Worm (Caenorhabditis elegans) whole organism, mixed stage, embryonic: ENCODE data around the gene lgc-48.

Experiments
- bed-3 ChIP-seq: fragments of 200-800 bp; sonication (Bioruptor generic); optimal IDR thresholded peaks from 3 replicates; lab custom pipeline; 2018; ENCODE audit warnings: mild to moderate bottlenecking, missing genetic modification characterization, moderate library complexity, missing compliant biosample characterization
- ceh-39 ChIP-seq: fragments of 150-350 bp; optimal IDR thresholded peaks from 2 replicates; lab custom pipeline; 2014; ENCODE audit warnings: missing biosample characterization, missing genetic modification characterization
- ceh-43 ChIP-seq: fragments of 200-800 bp; sonication (Bioruptor generic); optimal IDR thresholded peaks from 2 replicates; lab custom pipeline; 2018; ENCODE audit warnings: mild to moderate bottlenecking, missing genetic modification characterization, moderate library complexity, missing compliant biosample characterization
- ceh-83 ChIP-seq: fragments of 200-800 bp; sonication (Bioruptor generic); optimal IDR thresholded peaks from 2 replicates; lab custom pipeline; 2018; ENCODE audit warnings: mild to moderate bottlenecking, missing genetic modification characterization, missing compliant biosample characterization
- ces-1 ChIP-seq: fragments of 150-350 bp; optimal IDR thresholded peaks from 2 replicates; lab custom pipeline; 2014; ENCODE audit warnings: missing biosample characterization, missing genetic modification reagents, missing genetic modification characterization
- cnd-1 ChIP-seq: fragments of 200-800 bp; sonication (Bioruptor generic); optimal IDR thresholded peaks from 2 replicates; lab custom pipeline; 2018; ENCODE audit warnings: mild to moderate bottlenecking, missing genetic modification characterization, missing compliant biosample characterization
- drap-1 ChIP-seq: fragments of 200-800 bp; sonication (Bioruptor generic); optimal IDR thresholded peaks from 3 replicates; lab custom pipeline; 2018; ENCODE audit warnings: mild to moderate bottlenecking, missing genetic modification characterization, missing compliant biosample characterization
- elt-1 ChIP-seq: sonication (generic microtip); optimal IDR thresholded peaks from 2 replicates; lab custom pipeline; 2017; ENCODE audit warnings: missing genetic modification characterization, mild to moderate bottlenecking, missing compliant biosample characterization, antibody characterized with exemption, moderate library complexity, borderline replicate concordance; ENCODE audit not compliant: insufficient read depth
- elt-3 ChIP-seq: fragments of 150-350 bp; optimal IDR thresholded peaks from 2 replicates; lab custom pipeline; 2014; ENCODE audit warnings: missing biosample characterization, missing genetic modification characterization
- flh-1 ChIP-seq: fragments of 200-800 bp; sonication (Bioruptor generic); optimal IDR thresholded peaks from 2 replicates; lab custom pipeline; 2018; ENCODE audit warnings: mild to moderate bottlenecking, missing genetic modification characterization, moderate library complexity, missing compliant biosample characterization
- ham-2 ChIP-seq: fragments of 200-800 bp; sonication (Bioruptor generic); optimal IDR thresholded peaks from 2 replicates; lab custom pipeline; 2018; ENCODE audit warnings: mild to moderate bottlenecking, missing genetic modification characterization, missing compliant biosample characterization
- hlh-1 ChIP-seq: fragments of 150-350 bp; optimal IDR thresholded peaks from 2 replicates; lab custom pipeline; 2014; ENCODE audit warnings: missing biosample characterization, missing genetic modification reagents, missing genetic modification characterization
- lin-13 ChIP-seq: fragments of 150-350 bp; optimal IDR thresholded peaks from 2 replicates; lab custom pipeline; 2014; ENCODE audit warnings: missing biosample characterization, missing genetic modification characterization
- lsy-2 ChIP-seq: fragments of 150-350 bp; optimal IDR thresholded peaks from 2 replicates; lab custom pipeline; 2014; ENCODE audit warnings: missing biosample characterization, missing genetic modification characterization
- mab-5 ChIP-seq: fragments of 150-350 bp; optimal IDR thresholded peaks from 2 replicates; lab custom pipeline; 2014; ENCODE audit warnings: missing biosample characterization, missing genetic modification characterization
- mep-1 ChIP-seq: fragments of 150-350 bp; optimal IDR thresholded peaks from 2 replicates; lab custom pipeline; 2017; ENCODE audit warnings: missing biosample characterization, missing genetic modification reagents, missing genetic modification characterization, inconsistent platforms
- mls-2 ChIP-seq: sonication (generic microtip); optimal IDR thresholded peaks from 2 replicates; lab custom pipeline; 2016; ENCODE audit warnings: mild to moderate bottlenecking, missing genetic modification characterization, moderate library complexity, missing compliant biosample characterization
- nhr-12 ChIP-seq: fragments of 150-350 bp; optimal IDR thresholded peaks from 2 replicates; lab custom pipeline; 2014; ENCODE audit warnings: missing biosample characterization, missing genetic modification characterization
- nhr-2 ChIP-seq: fragments of 150-350 bp; optimal IDR thresholded peaks from 2 replicates; lab custom pipeline; 2014; ENCODE audit warnings: missing biosample characterization, missing genetic modification characterization
- nhr-28 ChIP-seq: fragments of 150-350 bp; optimal IDR thresholded peaks from 2 replicates; lab custom pipeline; 2014; ENCODE audit warnings: missing biosample characterization, missing genetic modification characterization
- nhr-76 ChIP-seq: sonication (generic microtip); optimal IDR thresholded peaks from 2 replicates; lab custom pipeline; 2017; ENCODE audit warnings: missing biosample characterization, missing genetic modification characterization
- pha-4 ChIP-seq: fragments of 150-350 bp; optimal IDR thresholded peaks from 2 replicates; lab custom pipeline; 2018; ENCODE audit warnings: missing biosample characterization, missing genetic modification reagents, missing genetic modification characterization
- sem-2 ChIP-seq: fragments of 200-800 bp; sonication (Bioruptor generic); optimal IDR thresholded peaks from 2 replicates; lab custom pipeline; 2018; ENCODE audit warnings: mild to moderate bottlenecking, missing genetic modification characterization, missing compliant biosample characterization
- snpc-4 ChIP-seq: fragments of 150-350 bp; optimal IDR thresholded peaks from 2 replicates; lab custom pipeline; 2014; ENCODE audit warnings: missing biosample characterization, missing genetic modification characterization
- sptf-1 ChIP-seq: sonication (generic microtip); optimal IDR thresholded peaks from 2 replicates; lab custom pipeline; 2017; ENCODE audit warnings: mild to moderate bottlenecking, missing genetic modification characterization, moderate library complexity, missing compliant biosample characterization
- tbx-8 ChIP-seq: fragments of 200-800 bp; sonication (Bioruptor generic); optimal IDR thresholded peaks from 2 replicates; lab custom pipeline; 2018; ENCODE audit warnings: mild to moderate bottlenecking, missing genetic modification characterization, moderate library complexity, missing compliant biosample characterization
- unc-120 ChIP-seq: sonication (generic microtip); optimal IDR thresholded peaks from 2 replicates; lab custom pipeline; 2017; ENCODE audit warnings: missing genetic modification characterization, missing compliant biosample characterization; ENCODE audit not compliant: poor library complexity, severe bottlenecking
- unc-39 ChIP-seq: fragments of 150-350 bp; optimal IDR thresholded peaks from 2 replicates; lab custom pipeline; 2014; ENCODE audit warnings: missing biosample characterization, missing genetic modification characterization
- unc-62 ChIP-seq: fragments of 150-350 bp; optimal IDR thresholded peaks from 2 replicates; lab custom pipeline; 2014; ENCODE audit warnings: missing biosample characterization, missing genetic modification reagents, missing genetic modification characterization
- zip-8 ChIP-seq: fragments of 150-350 bp; optimal IDR thresholded peaks from 2 replicates; lab custom pipeline; 2014; ENCODE audit warnings: missing biosample characterization, missing genetic modification characterization
- ztf-11 ChIP-seq: fragments of 150-350 bp; optimal IDR thresholded peaks from 2 replicates; lab custom pipeline; 2014; ENCODE audit warnings: missing biosample characterization, missing genetic modification characterization

Gene lgc-48

DNA sequence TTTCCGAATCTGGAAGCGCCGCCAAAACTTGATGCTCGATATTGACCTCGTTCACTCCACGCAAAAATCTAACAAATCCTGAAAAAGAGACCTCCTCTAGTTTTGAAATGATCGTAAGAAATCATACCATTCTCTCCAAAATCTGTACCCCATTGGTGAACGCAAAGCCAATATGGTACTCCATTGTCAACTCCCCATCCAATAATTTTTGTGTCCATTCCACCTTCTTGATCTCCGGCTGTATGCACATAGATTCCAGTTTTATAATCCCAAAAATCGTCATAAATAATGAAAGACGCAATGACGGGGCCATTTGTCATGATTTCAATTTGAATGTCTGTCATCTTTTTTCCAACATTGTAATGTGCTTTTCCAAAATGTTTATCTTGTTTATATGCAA lies 16.2 kb downstream of the lgc-48 start:
- no peak for TF ChIP-seq sptf-1 (tag; lab: Kevin White, UChicago)
- no peak for TF ChIP-seq hlh-1 (tag; lab: Kevin White, UChicago)
- TF ChIP-seq ztf-11 (tag; lab: Kevin White, UChicago) = no peak
- TF ChIP-seq elt-1 = no peak
- TF ChIP-seq lin-13 = no peak
- TF ChIP-seq bed-3 (GFP tag; lab: Kevin White, UChicago) = no peak
- TF ChIP-seq nhr-28 = no peak
- TF ChIP-seq nhr-76 (tag; lab: Kevin White, UChicago) = no peak
- TF ChIP-seq drap-1 = no peak
- TF ChIP-seq nhr-2 (tag; lab: Kevin White, UChicago) = no peak
- TF ChIP-seq unc-120 (tag; lab: Kevin White, UChicago) = no peak
- TF ChIP-seq unc-62 (GFP tag; lab: Kevin White, UChicago) = no peak
- no peak for TF ChIP-seq ceh-83 (GFP tag; lab: Kevin White, UChicago)
- TF ChIP-seq mep-1 (tag; lab: Kevin White, UChicago) = no peak
- no peak for TF ChIP-seq mab-5 (tag; lab: Kevin White, UChicago)
- no peak for TF ChIP-seq sem-2 (GFP tag; lab: Kevin White, UChicago)
- no peak for TF ChIP-seq lsy-2 (tag; lab: Kevin White, UChicago)
- TF ChIP-seq flh-1 (GFP tag; lab: Kevin White, UChicago) = no peak

DNA sequence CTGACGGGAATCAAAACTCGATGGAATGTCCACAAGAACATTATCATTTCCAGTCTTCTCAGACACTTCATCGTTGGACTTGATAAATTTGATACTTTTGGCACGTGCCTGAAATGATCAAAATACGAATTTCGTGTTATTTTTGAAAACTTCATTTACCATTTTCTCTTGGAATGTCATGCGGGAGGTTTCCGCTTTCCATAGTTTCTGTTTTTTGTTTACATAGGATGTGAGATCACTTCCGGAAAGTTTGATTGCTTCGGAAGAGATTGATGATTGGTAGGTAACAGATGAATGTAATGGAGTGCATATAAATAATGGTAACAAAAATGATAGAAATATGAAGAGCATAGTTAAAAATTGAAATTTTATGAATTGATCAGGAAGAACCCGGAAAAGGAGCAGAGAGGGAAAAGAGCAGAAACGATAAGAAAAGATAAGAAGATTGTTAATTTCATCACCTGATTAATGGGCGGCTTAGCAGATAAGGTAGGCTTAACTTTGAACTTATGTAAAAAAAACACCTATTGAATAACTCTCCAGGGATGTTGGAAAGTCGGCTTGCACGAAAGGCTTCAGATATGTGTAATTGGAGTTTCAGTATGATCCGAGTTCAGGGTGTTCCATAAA lies 17.7 kb downstream of the lgc-48 start, which contains the start of gene F32H5.1:
Gene F32H5.1 (minus strand): TSS at position 386 of the 630 bp plus-strand sequence.
- TF ChIP-seq sptf-1 (tag; lab: Kevin White, UChicago) (no peak), ces-1 (GFP tag; lab: Kevin White, UChicago) (no peak)

DNA sequence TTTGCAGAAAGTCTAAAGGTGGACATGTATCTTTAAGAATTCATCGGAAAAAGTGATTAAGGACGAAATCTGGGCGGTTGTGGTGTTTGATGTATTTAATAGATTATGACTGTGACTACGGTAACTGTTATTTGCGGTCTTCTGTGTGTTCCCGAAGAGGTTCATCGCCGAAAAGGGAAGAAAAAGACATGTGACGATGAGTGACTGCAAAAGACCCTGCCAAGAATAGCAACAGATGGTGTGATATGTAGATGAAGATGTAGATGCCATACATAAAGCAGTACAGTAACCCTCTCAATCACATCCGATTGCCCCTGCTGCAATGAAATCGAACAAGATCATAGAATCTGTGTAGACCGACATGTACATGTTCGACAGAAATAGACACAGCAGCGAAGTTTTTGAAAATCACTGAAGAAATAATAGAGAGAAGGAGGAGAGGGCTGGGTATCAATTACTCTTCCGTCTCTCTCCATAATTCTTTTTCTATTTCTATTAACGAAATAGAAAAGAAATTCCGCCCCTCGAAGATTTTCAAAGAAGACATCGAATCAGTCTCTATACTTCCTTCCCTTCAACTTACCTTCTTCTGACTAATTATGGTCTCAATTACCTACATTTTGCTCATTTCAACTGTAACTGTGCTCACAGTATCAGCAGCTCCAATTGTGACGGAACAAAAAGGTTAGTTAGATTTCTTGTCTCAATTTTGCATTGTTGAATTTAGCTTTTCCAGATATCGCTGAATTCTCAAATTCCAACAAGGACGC lies 19.0 kb downstream of the lgc-48 start, which contains the start of gene F32H5.3:
Gene F32H5.3 (plus strand): TSS at position 513 of the 770 bp plus-strand sequence.
- TF ChIP-seq unc-39 (tag; lab: Kevin White, UChicago) (no peak), flh-1 (GFP tag; lab: Kevin White, UChicago) (no peak), hlh-1 (tag; lab: Kevin White, UChicago) (no peak), nhr-76 (tag; lab: Kevin White, UChicago) (no peak), nhr-12 (tag; lab: Kevin White, UChicago) (no peak), drap-1 (no peak)

DNA sequence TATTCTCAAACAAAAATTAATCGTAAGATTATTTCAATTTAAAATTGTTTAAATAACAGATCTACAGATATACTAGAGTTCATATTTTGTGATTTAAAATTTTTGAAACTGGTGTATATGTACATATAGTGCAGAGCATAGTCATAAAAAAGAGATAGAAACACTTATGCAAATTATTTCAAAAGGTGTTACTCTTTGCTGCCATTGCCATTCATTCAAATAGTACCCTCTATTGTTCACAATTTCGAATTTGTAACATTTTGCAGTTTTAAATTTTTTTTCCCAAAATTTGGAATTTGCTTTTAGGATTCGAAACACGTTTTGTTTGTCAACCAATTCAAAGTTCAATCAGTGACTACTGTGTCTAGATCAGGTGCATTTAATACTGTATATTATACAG lies 20.2 kb downstream of the lgc-48 start, which contains the start of gene F32H5.4:
Gene F32H5.4 (plus strand): TSS at position 301 of the 400 bp plus-strand sequence.
- TF ChIP-seq ceh-39 (tag; lab: Kevin White, UChicago) (no peak), elt-1 (no peak), tbx-8 (GFP tag; lab: Kevin White, UChicago) (no peak), mab-5 (tag; lab: Kevin White, UChicago) (no peak), ceh-83 (GFP tag; lab: Kevin White, UChicago) (no peak), ham-2 (GFP tag; lab: Kevin White, UChicago) (no peak), unc-39 (tag; lab: Kevin White, UChicago) (no peak)

DNA sequence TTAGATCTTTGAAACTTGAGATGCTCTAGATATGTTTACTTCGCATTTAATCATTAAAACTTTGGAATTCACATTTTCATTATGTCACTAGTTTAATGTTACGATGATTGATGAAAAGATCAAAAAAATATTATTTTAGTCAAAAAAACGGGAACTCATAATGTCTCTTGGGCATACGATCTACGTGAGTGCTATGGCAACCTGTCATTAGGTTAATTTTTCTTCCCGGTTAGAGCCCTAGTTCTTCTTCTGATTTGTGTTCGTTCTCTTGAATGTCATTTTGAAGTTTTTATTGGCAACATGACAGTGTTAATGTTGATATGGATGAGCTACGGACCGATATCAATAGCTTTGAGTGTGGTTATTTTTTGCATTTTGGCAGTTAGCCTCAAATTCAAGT lies 23.4 kb downstream of the lgc-48 start, which contains the start of gene srg-46:
Gene srg-46 (plus strand): TSS at position 301 of the 400 bp plus-strand sequence.
- no peak for TF ChIP-seq snpc-4 (tag; lab: Kevin White, UChicago)
- no peak for TF ChIP-seq tbx-8 (GFP tag; lab: Kevin White, UChicago)
- TF ChIP-seq mls-2 = no peak
- no peak for TF ChIP-seq unc-120 (tag; lab: Kevin White, UChicago)
- no peak for TF ChIP-seq ceh-83 (GFP tag; lab: Kevin White, UChicago)
- no peak for TF ChIP-seq elt-1

DNA sequence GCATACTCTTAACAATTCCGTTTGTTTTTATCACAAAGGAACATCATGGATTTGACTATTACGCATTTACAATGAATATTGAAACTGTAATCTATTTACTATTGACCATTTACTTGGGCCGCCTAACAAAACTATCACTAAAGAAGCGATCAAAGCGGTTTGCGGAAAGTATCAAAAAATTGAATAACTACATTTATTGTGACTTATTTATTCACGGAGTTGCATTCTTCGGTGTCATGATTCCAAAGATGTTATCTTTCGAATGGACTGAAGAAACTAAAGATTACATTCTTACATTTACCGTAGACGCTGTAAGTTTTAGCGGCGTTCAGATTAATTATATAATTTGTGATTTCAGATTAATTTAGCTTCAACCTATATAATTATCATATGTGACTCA lies 24.2 kb downstream of the lgc-48 start:
- TF ChIP-seq unc-62 (GFP tag; lab: Kevin White, UChicago) (no peak), pha-4 (no peak), hlh-1 (tag; lab: Kevin White, UChicago) (no peak), ceh-83 (GFP tag; lab: Kevin White, UChicago) (no peak), bed-3 (GFP tag; lab: Kevin White, UChicago) (no peak), unc-39 (tag; lab: Kevin White, UChicago) (no peak), elt-1 (no peak), ztf-11 (tag; lab: Kevin White, UChicago) (no peak), sptf-1 (tag; lab: Kevin White, UChicago) (no peak), zip-8 (tag; lab: Kevin White, UChicago) (no peak), ceh-43 (no peak), snpc-4 (tag; lab: Kevin White, UChicago) (no peak), ceh-39 (tag; lab: Kevin White, UChicago) (no peak), elt-3 (no peak), sem-2 (GFP tag; lab: Kevin White, UChicago) (no peak), cnd-1 (tag; lab: Kevin White, UChicago) (no peak)
